Fruit fly (Drosophila melanogaster): ENCODE results near the gene Brf.

Gene Brf

dm6 chr3R:17412458-17413127 lies 21.5 kb upstream of the Brf start, which contains the start of gene CG42821:
Gene CG42821, plus strand, starts transcription at chr3R:17413077.
- TF ChIP-seq pan (optimal IDR thresholded peaks at IDR 0.05): no peak
- no peak for TF ChIP-seq EcR (GFP tag; optimal IDR thresholded peaks at IDR 0.05)
- no peak for TF ChIP-seq Dll (optimal IDR thresholded peaks at IDR 0.05)
- TF ChIP-seq CG8478 (optimal IDR thresholded peaks at IDR 0.05): no peak
- no peak for TF ChIP-seq psq (optimal IDR thresholded peaks at IDR 0.05)
- TF ChIP-seq usp (GFP tag; optimal IDR thresholded peaks at IDR 0.05): no peak

dm6 chr3R:17410808-17411207 lies 19.7 kb upstream of the Brf start, which contains the start of gene CG5863:
Gene CG5863, plus strand, starts transcription at chr3R:17411108.
- TF ChIP-seq Dll (optimal IDR thresholded peaks at IDR 0.05) (no peak), usp (GFP tag; optimal IDR thresholded peaks at IDR 0.05) (no peak), pan (optimal IDR thresholded peaks at IDR 0.05) (no peak)

- TF ChIP-seq psq (optimal IDR thresholded peaks at IDR 0.05) (no peak), usp (GFP tag; optimal IDR thresholded peaks at IDR 0.05) (no peak), Dll (optimal IDR thresholded peaks at IDR 0.05) (no peak), CG8478 (optimal IDR thresholded peaks at IDR 0.05) (no peak), EcR (GFP tag; optimal IDR thresholded peaks at IDR 0.05) (no peak), pan (optimal IDR thresholded peaks at IDR 0.05) (no peak)
Measured at dm6 chr3R:17409319-17409718, 18.2 kb upstream of the Brf start, which contains the start of gene CG5860. Gene CG5860, plus strand, starts transcription at chr3R:17409619.

- TF ChIP-seq usp (GFP tag; optimal IDR thresholded peaks at IDR 0.05): no peak
- TF ChIP-seq pan (optimal IDR thresholded peaks at IDR 0.05): no peak
- no peak for TF ChIP-seq Dll (optimal IDR thresholded peaks at IDR 0.05)
- no peak for TF ChIP-seq EcR (GFP tag; optimal IDR thresholded peaks at IDR 0.05)
- no peak for TF ChIP-seq psq (optimal IDR thresholded peaks at IDR 0.05)
- TF ChIP-seq CG8478 (optimal IDR thresholded peaks at IDR 0.05): no peak
Measured at dm6 chr3R:17407576-17407975, 16.4 kb upstream of the Brf start, which contains the start of gene CG17283. Gene CG17283, plus strand, starts transcription at chr3R:17407876.

- TF ChIP-seq CG8478 (optimal IDR thresholded peaks at IDR 0.05) (no peak), psq (optimal IDR thresholded peaks at IDR 0.05) (no peak), EcR (GFP tag; optimal IDR thresholded peaks at IDR 0.05) (no peak), Dll (optimal IDR thresholded peaks at IDR 0.05) (no peak), usp (GFP tag; optimal IDR thresholded peaks at IDR 0.05) (no peak), pan (optimal IDR thresholded peaks at IDR 0.05) (no peak)
Measured at dm6 chr3R:17406411-17406810, 15.3 kb upstream of the Brf start, which contains the start of the genes CG42824 and CG42798. Gene CG42824, minus strand, starts transcription at chr3R:17406511. Gene CG42798, plus strand, starts transcription at chr3R:17406678.

dm6 chr3R:17405009-17405408 lies 13.9 kb upstream of the Brf start, which contains the start of gene CG42823:
Gene CG42823, minus strand, starts transcription at chr3R:17405109.
- TF ChIP-seq Dll (optimal IDR thresholded peaks at IDR 0.05) (no peak), pan (optimal IDR thresholded peaks at IDR 0.05) (no peak), CG8478 (optimal IDR thresholded peaks at IDR 0.05) (no peak), psq (optimal IDR thresholded peaks at IDR 0.05) (no peak), usp (GFP tag; optimal IDR thresholded peaks at IDR 0.05) (no peak), EcR (GFP tag; optimal IDR thresholded peaks at IDR 0.05) (no peak)

dm6 chr3R:17404155-17404554 lies 13.0 kb upstream of the Brf start:
- TF ChIP-seq psq (optimal IDR thresholded peaks at IDR 0.05): no peak
- TF ChIP-seq CG8478 (optimal IDR thresholded peaks at IDR 0.05): no peak
- TF ChIP-seq usp (GFP tag; optimal IDR thresholded peaks at IDR 0.05): no peak
- TF ChIP-seq Dll (optimal IDR thresholded peaks at IDR 0.05): no peak
- TF ChIP-seq EcR (GFP tag; optimal IDR thresholded peaks at IDR 0.05): no peak
- no peak for TF ChIP-seq pan (optimal IDR thresholded peaks at IDR 0.05)

DNA sequence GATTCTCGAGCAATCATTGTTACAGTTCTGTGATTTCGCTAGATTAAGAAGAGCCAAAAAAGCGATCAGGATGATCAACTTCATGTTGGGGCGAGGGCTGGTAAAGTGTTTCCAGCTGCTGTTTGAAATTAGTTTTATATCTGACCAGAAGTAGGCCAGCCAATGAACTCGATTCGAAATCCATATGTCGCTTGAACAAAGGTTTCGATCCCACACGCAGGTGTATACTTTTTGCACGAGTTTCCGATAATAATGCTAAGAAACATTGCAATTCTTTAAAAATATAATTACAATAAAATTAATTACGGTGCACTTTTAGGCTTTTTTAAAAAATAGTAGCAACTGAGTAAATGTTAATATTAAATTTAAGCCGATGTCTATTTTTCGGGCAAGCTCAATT lies 12.5 kb upstream of the Brf start, which contains the start of gene CG34280:
TSS of gene CG34280 (minus strand) at position 101 of the 400 bp plus-strand sequence.
- no peak for TF ChIP-seq pan (optimal IDR thresholded peaks at IDR 0.05)
- TF ChIP-seq Dll (optimal IDR thresholded peaks at IDR 0.05): no peak
- no peak for TF ChIP-seq usp (GFP tag; optimal IDR thresholded peaks at IDR 0.05)
- TF ChIP-seq psq (optimal IDR thresholded peaks at IDR 0.05): no peak
- TF ChIP-seq EcR (GFP tag; optimal IDR thresholded peaks at IDR 0.05): no peak
- no peak for TF ChIP-seq CG8478 (optimal IDR thresholded peaks at IDR 0.05)

dm6 chr3R:17403188-17403587 lies 12.1 kb upstream of the Brf start, which contains the start of gene CG34279:
Gene CG34279, minus strand, starts transcription at chr3R:17403288.
- TF ChIP-seq pan (optimal IDR thresholded peaks at IDR 0.05) (no peak), usp (GFP tag; optimal IDR thresholded peaks at IDR 0.05) (no peak), CG8478 (optimal IDR thresholded peaks at IDR 0.05) (no peak), Dll (optimal IDR thresholded peaks at IDR 0.05) (no peak)

dm6 chr3R:17402434-17402833 lies 11.3 kb upstream of the Brf start, which contains the start of gene Sur-8:
Gene Sur-8, minus strand, starts transcription at chr3R:17402515.
- TF ChIP-seq pan (optimal IDR thresholded peaks at IDR 0.05) (no peak), psq (optimal IDR thresholded peaks at IDR 0.05) (no peak), usp (GFP tag; optimal IDR thresholded peaks at IDR 0.05) (no peak), CG8478 (optimal IDR thresholded peaks at IDR 0.05) (no peak), EcR (GFP tag; optimal IDR thresholded peaks at IDR 0.05) (no peak), Dll (optimal IDR thresholded peaks at IDR 0.05) (no peak)

DNA sequence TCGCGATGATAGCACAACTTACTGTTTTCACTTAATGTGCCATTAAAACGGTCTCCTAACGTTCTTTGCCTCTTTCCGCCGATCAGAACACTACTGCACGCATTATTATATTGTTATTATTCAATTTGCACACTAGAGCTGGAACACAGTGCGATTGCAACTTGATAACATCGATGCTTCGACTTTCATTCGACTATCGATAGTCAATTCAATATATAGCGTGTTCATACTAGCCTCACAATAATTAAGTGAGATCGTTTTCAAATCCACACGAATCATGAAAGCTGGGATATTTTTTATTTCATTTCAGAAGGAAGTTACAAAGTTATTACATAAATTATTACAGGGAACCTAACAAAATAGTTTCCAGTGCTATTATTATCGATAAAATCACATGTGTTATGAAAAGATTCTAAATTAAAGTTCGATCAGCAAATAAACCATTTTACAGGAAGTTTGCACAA lies 10.2 kb upstream of the Brf start:
- no peak for TF ChIP-seq psq (optimal IDR thresholded peaks at IDR 0.05)
- TF ChIP-seq usp (GFP tag; optimal IDR thresholded peaks at IDR 0.05): no peak
- TF ChIP-seq pan (optimal IDR thresholded peaks at IDR 0.05): no peak
- no peak for TF ChIP-seq Dll (optimal IDR thresholded peaks at IDR 0.05)
- TF ChIP-seq EcR (GFP tag; optimal IDR thresholded peaks at IDR 0.05): no peak
- no peak for TF ChIP-seq CG8478 (optimal IDR thresholded peaks at IDR 0.05)

DNA sequence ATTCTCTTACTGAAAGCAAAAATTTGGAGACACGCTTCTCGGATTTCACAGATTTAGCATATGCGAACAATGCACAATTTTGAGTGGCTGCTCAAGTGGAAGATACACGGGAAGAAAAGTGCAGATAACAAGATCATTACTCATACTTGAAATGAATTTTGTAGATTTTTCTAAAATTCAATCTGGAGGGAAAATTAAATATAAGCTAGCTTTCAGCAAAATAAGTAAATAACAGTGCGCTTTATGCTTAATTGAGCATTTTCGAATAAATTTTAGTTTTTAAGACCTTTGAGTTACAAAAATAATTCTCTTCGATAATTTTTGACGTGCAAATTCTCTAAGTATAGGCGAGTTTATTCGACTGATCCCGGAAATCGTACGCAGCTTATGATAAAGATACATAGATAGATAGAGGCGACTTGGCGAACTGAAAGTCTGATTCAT lies 9.6 kb upstream of the Brf start:
- TF ChIP-seq CG8478 (optimal IDR thresholded peaks at IDR 0.05) (no peak), Dll (optimal IDR thresholded peaks at IDR 0.05) (no peak), EcR (GFP tag; optimal IDR thresholded peaks at IDR 0.05) (no peak), psq (optimal IDR thresholded peaks at IDR 0.05) (no peak), usp (GFP tag; optimal IDR thresholded peaks at IDR 0.05) (no peak), pan (optimal IDR thresholded peaks at IDR 0.05) (no peak)
